Fruit fly (Drosophila melanogaster): ENCODE data around the gene if.
A peak's percentile ranks its signal among the peaks of the same experiment; 100 is the strongest.

if gene

DNA sequence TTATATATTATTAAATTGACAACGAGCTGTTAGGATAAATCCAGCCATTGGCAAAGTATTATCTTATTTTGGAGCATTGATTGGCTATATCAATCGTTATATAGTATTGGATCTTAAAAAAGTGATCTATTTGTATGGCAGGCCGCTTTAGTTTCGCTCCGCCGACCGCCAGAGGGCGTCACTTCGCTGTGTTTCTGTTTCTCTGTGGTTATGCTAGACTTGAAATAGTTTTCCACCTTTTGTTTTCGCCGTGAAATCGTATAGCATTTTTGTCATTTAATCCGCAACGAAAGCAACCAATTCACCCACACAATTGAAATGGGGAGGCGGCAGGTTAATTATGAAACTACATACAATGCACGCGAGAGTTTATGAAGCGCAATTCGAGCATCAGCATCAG is 36.4 kb downstream of the if start (continued):
- TF ChIP-seq hb (GFP tag; IDR thresholded peaks at IDR 0.05; ENCODE audit: partially characterized antibody) (no peak), CG17802 (tag; optimal IDR thresholded peaks at IDR 0.05) (no peak), CG8765 (GFP tag; IDR thresholded peaks at IDR 0.05) (no peak), CG10979 (tag; optimal IDR thresholded peaks at IDR 0.05) (peak; percentile 27), chn (GFP tag; optimal IDR thresholded peaks at IDR 0.05) (no peak), CG12219 (GFP tag; optimal IDR thresholded peaks at IDR 0.05) (peak; percentile 8)

- no peak for TF ChIP-seq Six4 (GFP tag; optimal IDR thresholded peaks at IDR 0.05)
- no peak for TF ChIP-seq crc (GFP tag; optimal IDR thresholded peaks at IDR 0.05)
- peak; percentile 64 for TF ChIP-seq exex (tag; optimal IDR thresholded peaks at IDR 0.05)
- TF ChIP-seq sug (tag; optimal IDR thresholded peaks at IDR 0.05) = peak; percentile 85
- peak; percentile 48 for TF ChIP-seq sd (tag; optimal IDR thresholded peaks at IDR 0.05)
- TF ChIP-seq GATAe (GFP tag; conservative IDR thresholded peaks at IDR 0.05) = 0 out of 2 replicates have a peak, but pooled peaks have one; percentile 18
- peak; percentile 16 for TF ChIP-seq CG34376 (GFP tag; optimal IDR thresholded peaks at IDR 0.05)
- TF ChIP-seq CG11696 (GFP tag; IDR thresholded peaks at IDR 0.05) = peak; percentile 45; the same call in 1 of the 2 replicates
- TF ChIP-seq grn (GFP tag; optimal IDR thresholded peaks at IDR 0.05) = peak; percentile 28
Observed at dm6 chrX:16745942-16746341, 37.3 kb downstream of the if start.

DNA sequence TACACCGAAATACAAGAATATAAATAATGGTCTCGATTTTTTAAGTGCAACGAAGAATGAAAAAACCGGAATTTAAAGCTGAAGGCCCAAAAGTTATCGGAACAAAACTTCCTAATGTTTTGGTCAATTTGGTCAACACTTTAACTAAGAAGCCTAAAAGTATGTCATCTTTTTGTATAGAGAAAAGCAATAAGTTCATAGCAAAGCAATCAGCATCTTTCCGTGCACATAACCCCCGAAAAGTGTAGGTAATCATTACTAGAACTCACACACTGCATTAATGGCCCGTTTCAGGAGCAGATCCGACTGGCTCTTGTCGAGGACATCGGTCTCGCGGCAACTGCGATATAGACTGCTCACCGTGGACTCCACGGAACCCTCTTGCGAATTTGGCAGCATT is 38.9 kb downstream of the if start:
- TF ChIP-seq amos (GFP tag; IDR thresholded peaks at IDR 0.05; ENCODE audit: partially characterized antibody) = no peak
- 0 out of 3 replicates have a peak, but pooled peaks have one; percentile 9 for TF ChIP-seq CG6791 (GFP tag; IDR thresholded peaks at IDR 0.05; ENCODE audit: partially characterized antibody)
- peak; percentile 96 for TF ChIP-seq CG18011 (GFP tag; optimal IDR thresholded peaks at IDR 0.05)
- peak; percentile 44 for TF ChIP-seq CG8290 (GFP tag; optimal IDR thresholded peaks at IDR 0.05)
- no peak for TF ChIP-seq CG8290 (tag; optimal IDR thresholded peaks at IDR 0.05)
- TF ChIP-seq CTCF (GFP tag; optimal IDR thresholded peaks at IDR 0.05) = peak; percentile 30

- no peak for TF ChIP-seq CG9215 (GFP tag; IDR thresholded peaks at IDR 0.05)
- TF ChIP-seq sna (GFP tag; IDR thresholded peaks at IDR 0.05; ENCODE audit: partially characterized antibody) = no peak
Observed at dm6 chrX:16742547-16742946, 40.7 kb downstream of the if start, which contains the start of gene Twdlalpha. Gene Twdlalpha, plus strand, starts transcription at chrX:16742847.

- TF ChIP-seq toy (GFP tag; IDR thresholded peaks at IDR 0.05) = no peak
- no peak for TF ChIP-seq Meics (GFP tag; optimal IDR thresholded peaks at IDR 0.05)
- TF ChIP-seq CG7839 (tag; optimal IDR thresholded peaks at IDR 0.05) = no peak
- TF ChIP-seq CG5180 (GFP tag; optimal IDR thresholded peaks at IDR 0.05) = no peak
- TF ChIP-seq hb (GFP tag; IDR thresholded peaks at IDR 0.05; ENCODE audit: partially characterized antibody) = no peak
- no peak for TF ChIP-seq CG13424 (tag; optimal IDR thresholded peaks at IDR 0.05)
- no peak for TF ChIP-seq CG15269 (tag; optimal IDR thresholded peaks at IDR 0.05)
- TF ChIP-seq CG17361 (GFP tag; IDR thresholded peaks at IDR 0.05) = no peak
- TF ChIP-seq dan (GFP tag; IDR thresholded peaks at IDR 0.05) = no peak
- no peak for TF ChIP-seq dysf (GFP tag; IDR thresholded peaks at IDR 0.05)
- no peak for TF ChIP-seq Doc3 (GFP tag; IDR thresholded peaks at IDR 0.05; ENCODE audit: partially characterized antibody)
- TF ChIP-seq inv (GFP tag; IDR thresholded peaks at IDR 0.05; ENCODE audit: partially characterized antibody) = no peak
- no peak for TF ChIP-seq dmrt11E (tag; optimal IDR thresholded peaks at IDR 0.05)
- TF ChIP-seq kay (GFP tag; optimal IDR thresholded peaks at IDR 0.05) = no peak
- TF ChIP-seq Antp (GFP tag; optimal IDR thresholded peaks at IDR 0.05) = no peak
- TF ChIP-seq Ssrp (tag; optimal IDR thresholded peaks at IDR 0.05) = no peak
- TF ChIP-seq CG6791 (GFP tag; IDR thresholded peaks at IDR 0.05; ENCODE audit: partially characterized antibody) = no peak
- TF ChIP-seq bowl (GFP tag; IDR thresholded peaks at IDR 0.05) = no peak
- no peak for TF ChIP-seq sug (tag; optimal IDR thresholded peaks at IDR 0.05)
Observed at dm6 chrX:16740606-16741005, 42.6 kb downstream of the if start, which contains the start of gene CG32568. Gene CG32568, plus strand, starts transcription at chrX:16740906.
